Fruit fly (Drosophila melanogaster): ENCODE measurements around the gene CG31457.

DNA sequence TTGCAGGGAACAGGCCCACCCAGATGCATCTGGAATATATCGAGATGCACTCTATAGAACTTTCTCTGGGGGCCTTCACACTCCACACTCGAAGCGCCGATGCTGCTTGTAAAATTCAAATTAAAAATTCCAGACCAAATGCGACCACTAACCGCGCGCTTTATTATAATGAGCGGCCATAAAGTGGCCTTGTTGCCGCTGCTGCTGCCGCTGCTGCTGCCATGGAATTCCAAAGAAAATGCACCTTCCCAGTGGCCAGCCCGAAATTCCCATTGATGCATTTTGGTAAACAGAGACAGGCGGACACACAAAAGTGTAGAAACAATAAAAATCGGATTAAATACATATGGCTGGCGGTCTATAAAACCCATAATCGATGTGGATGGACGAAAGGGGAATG lies 2.4 kb upstream of the CG31457 start:
- TF ChIP-seq psq (optimal IDR thresholded peaks at IDR 0.05), result no peak
- TF ChIP-seq ttk (optimal IDR thresholded peaks at IDR 0.05), result no peak
- TF ChIP-seq Myc (optimal IDR thresholded peaks at IDR 0.05), result no peak
- no peak for TF ChIP-seq h (optimal IDR thresholded peaks at IDR 0.05)

Data from Kc167 (cell line).